Fruit fly (Drosophila melanogaster): ENCODE results near the gene CG12693.

CG12693 gene

DNA sequence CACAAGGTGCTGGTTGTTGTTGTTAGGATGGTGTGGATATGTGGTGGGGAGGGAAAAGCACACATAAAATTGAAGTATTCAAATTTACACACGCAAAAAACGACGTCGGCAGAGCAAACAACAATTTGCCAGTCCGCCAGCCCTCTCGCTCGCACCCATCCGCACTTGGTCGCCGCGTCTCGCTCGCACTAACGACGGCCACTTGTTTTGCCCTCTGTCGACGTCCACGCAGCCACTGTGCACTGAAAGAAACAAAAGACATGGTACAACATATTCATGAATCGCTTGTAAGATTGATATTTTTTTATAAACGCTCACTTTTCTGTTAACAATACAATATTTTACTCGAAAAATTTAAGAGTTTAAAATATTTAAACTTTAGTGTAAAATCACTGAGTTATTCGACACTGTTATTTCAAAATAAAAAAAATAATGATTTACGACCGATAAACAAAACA is 5.3 kb downstream of the CG12693 start (continued):
- TF ChIP-seq odd (GFP tag; optimal IDR thresholded peaks at IDR 0.05) (peak; percentile 20), CG3995 (GFP tag; optimal IDR thresholded peaks at IDR 0.05) (peak; percentile 42), Drgx (GFP tag; IDR thresholded peaks at IDR 0.05) (peak; percentile 69), bbx (GFP tag; IDR thresholded peaks at IDR 0.05; ENCODE audit: partially characterized antibody) (no peak), Poxn (GFP tag; IDR thresholded peaks at IDR 0.05) (no peak), ci (GFP tag; IDR thresholded peaks at IDR 0.05) (peak; percentile 50; the same call in 2 of the 3 replicates), CG4404 (GFP tag; IDR thresholded peaks at IDR 0.05) (no peak), Sry-β (GFP tag; optimal IDR thresholded peaks at IDR 0.05) (no peak), CG15479 (GFP tag; optimal IDR thresholded peaks at IDR 0.05) (no peak), Taf1 (GFP tag; IDR thresholded peaks at IDR 0.05) (no peak), oc (tag; optimal IDR thresholded peaks at IDR 0.05) (no peak), pfk (GFP tag; optimal IDR thresholded peaks at IDR 0.05) (no peak), Blimp-1 (GFP tag; optimal IDR thresholded peaks at IDR 0.05) (peak; percentile 46), D19A (tag; optimal IDR thresholded peaks at IDR 0.05) (peak; percentile 35), kay (GFP tag; optimal IDR thresholded peaks at IDR 0.05) (no peak), gt (GFP tag; IDR thresholded peaks at IDR 0.05) (no peak), Dip2 (GFP tag; IDR thresholded peaks at IDR 0.05) (no peak), CG8290 (GFP tag; optimal IDR thresholded peaks at IDR 0.05) (no peak), CG8290 (tag; optimal IDR thresholded peaks at IDR 0.05) (peak in 1 of 2 experiments; percentile 58), ato (GFP tag; IDR thresholded peaks at IDR 0.05; ENCODE audit: partially characterized antibody) (no peak), CG12071 (GFP tag; optimal IDR thresholded peaks at IDR 0.05) (peak; percentile 18), jumu (GFP tag; optimal IDR thresholded peaks at IDR 0.05) (peak; percentile 41), tgo (GFP tag; IDR thresholded peaks at IDR 0.05) (peak; percentile 64; the same call in 2 of the 3 replicates), CG4617 (GFP tag; optimal IDR thresholded peaks at IDR 0.05; ENCODE audit: borderline replicate concordance) (no peak), CG1024 (GFP tag; IDR thresholded peaks at IDR 0.05) (0 out of 2 replicates have a peak, but pooled peaks have one; percentile 4), C15 (GFP tag; IDR thresholded peaks at IDR 0.05) (no peak), ase (GFP tag; IDR thresholded peaks at IDR 0.05) (0 out of 3 replicates have a peak, but pooled peaks have one; percentile 15), CG11504 (tag; optimal IDR thresholded peaks at IDR 0.05) (peak; percentile 76), CG7839 (tag; optimal IDR thresholded peaks at IDR 0.05) (peak; percentile 75), Eip74EF (GFP tag; optimal IDR thresholded peaks at IDR 0.05) (peak in 1 of 2 experiments; percentile 33), MBD-R2 (GFP tag; IDR thresholded peaks at IDR 0.05) (no peak), fd64A (GFP tag; optimal IDR thresholded peaks at IDR 0.05) (no peak), otp (GFP tag; IDR thresholded peaks at IDR 0.05) (peak; percentile 30; the same call in 1 of the 3 replicates), klu (GFP tag; IDR thresholded peaks at IDR 0.05) (0 out of 2 replicates have a peak, but pooled peaks have one; percentile 29), mirr (GFP tag; optimal IDR thresholded peaks at IDR 0.05) (peak; percentile 20), trh (GFP tag; optimal IDR thresholded peaks at IDR 0.05) (no peak), CG2199 (GFP tag; IDR thresholded peaks at IDR 0.05) (no peak), CG14441 (GFP tag; IDR thresholded peaks at IDR 0.05) (peak; percentile 49; the same call in 1 of the 2 replicates), CG15696 (tag; optimal IDR thresholded peaks at IDR 0.05) (no peak), CG8478 (optimal IDR thresholded peaks at IDR 0.05) (no peak), usp (GFP tag; optimal IDR thresholded peaks at IDR 0.05) (no peak), amos (GFP tag; IDR thresholded peaks at IDR 0.05; ENCODE audit: partially characterized antibody) (no peak), ranshi (GFP tag; IDR thresholded peaks at IDR 0.05) (peak; percentile 41; the same call in 1 of the 2 replicates), sug (tag; optimal IDR thresholded peaks at IDR 0.05) (peak; percentile 43), MTF-1 (GFP tag; optimal IDR thresholded peaks at IDR 0.05; ENCODE audit: borderline replicate concordance) (no peak), sqz (GFP tag; optimal IDR thresholded peaks at IDR 0.05) (peak; percentile 13), CG18619 (GFP tag; optimal IDR thresholded peaks at IDR 0.05) (peak; percentile 66), CG17568 (GFP tag; optimal IDR thresholded peaks at IDR 0.05) (no peak), Sox102F (GFP tag; optimal IDR thresholded peaks at IDR 0.05) (peak; percentile 65), pros (GFP tag; optimal IDR thresholded peaks at IDR 0.05) (no peak)
